Worm (Caenorhabditis elegans) whole organism, early embryonic: ENCODE results near the gene C05C10.8.

Source experiments
- B0310.2 ChIP-seq: sonication (generic microtip); optimal IDR thresholded peaks from 2 replicates; lab custom pipeline; 2016; ENCODE audit warnings: mild to moderate bottlenecking, missing genetic modification characterization, missing compliant biosample characterization
- F13C5.2 ChIP-seq: sonication (generic microtip); optimal IDR thresholded peaks from 2 replicates; lab custom pipeline; 2017; ENCODE audit warnings: mild to moderate bottlenecking, missing genetic modification characterization, inconsistent platforms, missing compliant biosample characterization
- aly-1 ChIP-seq: sonication (generic microtip); optimal IDR thresholded peaks from 2 replicates; lab custom pipeline; 2016; ENCODE audit warnings: missing genetic modification characterization, missing compliant biosample characterization
- ama-1 ChIP-seq: fragments of 150-350 bp; optimal IDR thresholded peaks from 2 replicates; lab custom pipeline; 2014
- ceh-13 ChIP-seq: fragments of 200-800 bp; sonication (Bioruptor generic); optimal IDR thresholded peaks from 2 replicates; lab custom pipeline; 2018; ENCODE audit warnings: mild to moderate bottlenecking, missing genetic modification characterization, missing compliant biosample characterization
- ceh-36 ChIP-seq: sonication (generic microtip); optimal IDR thresholded peaks from 2 replicates; lab custom pipeline; 2016; ENCODE audit warnings: missing genetic modification characterization, inconsistent platforms, missing compliant biosample characterization
- ets-7 ChIP-seq: sonication (generic microtip); optimal IDR thresholded peaks from 2 replicates; lab custom pipeline; 2016; ENCODE audit warnings: missing genotype, missing genetic modification characterization, missing compliant biosample characterization
- flt-1 ChIP-seq: fragments of 200-800 bp; sonication (Bioruptor generic); IDR thresholded peaks from 2 replicates; pipeline ENCODE4 v1.3.6; 2022; ENCODE audit warnings: missing genetic modification characterization, missing compliant biosample characterization
- hmbx-1 ChIP-seq: sonication (generic microtip); optimal IDR thresholded peaks from 2 replicates; lab custom pipeline; 2016; ENCODE audit warnings: mild to moderate bottlenecking, missing genetic modification characterization, missing compliant biosample characterization
- hmg-4 ChIP-seq: fragments of 200-800 bp; sonication (Bioruptor generic); optimal IDR thresholded peaks from 2 replicates; lab custom pipeline; 2018; ENCODE audit warnings: mild to moderate bottlenecking, missing genetic modification characterization, missing compliant biosample characterization
- hnd-1 ChIP-seq: sonication (generic microtip); optimal IDR thresholded peaks from 2 replicates; lab custom pipeline; 2016; ENCODE audit warnings: missing genetic modification characterization, missing compliant biosample characterization
- pes-1 ChIP-seq: fragments of 200-800 bp; sonication (Bioruptor generic); IDR thresholded peaks from 2 replicates; pipeline ENCODE4 v1.3.6; 2022; ENCODE audit warnings: missing genetic modification reagents, missing genetic modification characterization, missing compliant biosample characterization
- scrt-1 ChIP-seq: fragments of 200-800 bp; sonication (Bioruptor generic); IDR thresholded peaks from 2 replicates; pipeline ENCODE4 v1.3.6; 2022; ENCODE audit warnings: missing genetic modification characterization, missing compliant biosample characterization
- sea-1 ChIP-seq: fragments of 200-800 bp; sonication (Bioruptor generic); conservative IDR thresholded peaks from 2 replicates; pipeline ENCODE4 v1.3.6; 2022; ENCODE audit warnings: missing genetic modification characterization, missing compliant biosample characterization
- tbx-11 ChIP-seq: fragments of 200-800 bp; sonication (Bioruptor generic); IDR thresholded peaks from 2 replicates; pipeline ENCODE4 v1.3.6; 2022; ENCODE audit warnings: missing genetic modification characterization, missing compliant biosample characterization
- tbx-37 ChIP-seq: fragments of 200-800 bp; sonication (Bioruptor generic); conservative IDR thresholded peaks from 2 replicates; pipeline ENCODE4 v1.3.6; 2022; ENCODE audit warnings: missing genetic modification reagents, missing genetic modification characterization, missing compliant biosample characterization
- tra-4 ChIP-seq: sonication (generic microtip); optimal IDR thresholded peaks from 2 replicates; lab custom pipeline; 2017; ENCODE audit warnings: missing genetic modification characterization, missing compliant biosample characterization

Gene C05C10.8

DNA sequence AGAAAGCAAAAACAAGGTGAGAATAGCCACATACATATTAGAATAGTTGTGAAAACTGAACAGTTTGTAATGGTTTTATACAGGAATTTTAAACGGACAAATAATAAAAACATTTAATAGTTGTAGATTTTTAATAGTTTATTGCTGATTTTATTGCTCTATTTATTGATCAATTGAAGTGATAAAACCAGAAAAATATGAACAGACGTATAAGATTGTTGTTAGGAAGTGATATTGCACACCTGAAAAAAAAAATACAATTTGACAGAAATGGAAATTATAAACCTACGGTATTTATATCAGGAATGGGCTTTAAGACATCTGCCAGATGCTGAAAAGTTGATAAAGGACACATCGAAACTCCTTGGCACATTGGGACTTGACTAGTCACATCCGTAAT is at the start of gene C05C10.8:
C05C10.8 (minus strand) TSS at position 101 of the 400 bp plus-strand sequence.
- no peak for TF ChIP-seq F13C5.2 (tag; lab: Kevin White, UChicago)
- no peak for TF ChIP-seq tbx-11 (GFP tag; lab: Robert Waterston, UW)
- TF ChIP-seq scrt-1, result no peak
- no peak for TF ChIP-seq tra-4 (tag; lab: Kevin White, UChicago)
- no peak for TF ChIP-seq pes-1 (GFP tag; lab: Robert Waterston, UW)
- TF ChIP-seq ceh-13 (GFP tag; lab: Kevin White, UChicago), result no peak
- no peak for TF ChIP-seq B0310.2 (tag; lab: Kevin White, UChicago)
- no peak for TF ChIP-seq flt-1 (GFP tag; lab: Robert Waterston, UW)
- TF ChIP-seq hmbx-1 (tag; lab: Kevin White, UChicago), result no peak
- no peak for TF ChIP-seq hnd-1 (tag; lab: Kevin White, UChicago)
- no peak for TF ChIP-seq sea-1 (GFP tag; lab: Robert Waterston, UW)
- no peak for TF ChIP-seq ama-1 (lab: Kevin White, UChicago)
- TF ChIP-seq ets-7 (tag; lab: Kevin White, UChicago), result no peak
- no peak for TF ChIP-seq ceh-36 (tag; lab: Kevin White, UChicago)
- TF ChIP-seq aly-1 (tag; lab: Kevin White, UChicago), result no peak

DNA sequence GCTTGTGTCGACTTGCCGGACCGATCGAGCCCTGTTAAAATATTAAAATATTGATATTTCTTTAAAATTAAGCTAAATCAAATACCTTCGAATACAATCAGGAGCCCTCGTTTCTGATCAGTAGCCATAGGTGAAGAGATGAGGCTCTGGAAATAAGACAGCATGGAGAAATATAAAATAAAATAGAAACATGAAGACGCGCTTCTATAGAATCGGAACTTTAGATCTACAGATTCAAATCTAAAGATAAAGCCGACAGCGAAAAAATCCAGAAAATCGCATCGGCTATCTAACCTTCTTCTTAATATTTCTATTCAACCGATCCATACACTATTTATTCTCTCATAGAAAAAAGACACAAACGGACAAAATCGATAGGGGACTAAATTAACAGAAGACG is 49.1 kb upstream of the C05C10.8 start, which contains the start of gene dtmk-1:
dtmk-1 (minus strand) TSS at position 146 of the 400 bp plus-strand sequence.
- TF ChIP-seq B0310.2 (tag; lab: Kevin White, UChicago), result no peak
- TF ChIP-seq sea-1 (GFP tag; lab: Robert Waterston, UW), result no peak
- TF ChIP-seq aly-1 (tag; lab: Kevin White, UChicago), result no peak
- no peak for TF ChIP-seq tra-4 (tag; lab: Kevin White, UChicago)
- TF ChIP-seq ets-7 (tag; lab: Kevin White, UChicago), result no peak
- TF ChIP-seq ceh-13 (GFP tag; lab: Kevin White, UChicago), result no peak
- TF ChIP-seq F13C5.2 (tag; lab: Kevin White, UChicago), result no peak
- no peak for TF ChIP-seq hnd-1 (tag; lab: Kevin White, UChicago)
- no peak for TF ChIP-seq ama-1 (lab: Kevin White, UChicago)
- no peak for TF ChIP-seq tbx-11 (GFP tag; lab: Robert Waterston, UW)
- TF ChIP-seq flt-1 (GFP tag; lab: Robert Waterston, UW), result no peak
- no peak for TF ChIP-seq hmg-4 (GFP tag; lab: Kevin White, UChicago)

DNA sequence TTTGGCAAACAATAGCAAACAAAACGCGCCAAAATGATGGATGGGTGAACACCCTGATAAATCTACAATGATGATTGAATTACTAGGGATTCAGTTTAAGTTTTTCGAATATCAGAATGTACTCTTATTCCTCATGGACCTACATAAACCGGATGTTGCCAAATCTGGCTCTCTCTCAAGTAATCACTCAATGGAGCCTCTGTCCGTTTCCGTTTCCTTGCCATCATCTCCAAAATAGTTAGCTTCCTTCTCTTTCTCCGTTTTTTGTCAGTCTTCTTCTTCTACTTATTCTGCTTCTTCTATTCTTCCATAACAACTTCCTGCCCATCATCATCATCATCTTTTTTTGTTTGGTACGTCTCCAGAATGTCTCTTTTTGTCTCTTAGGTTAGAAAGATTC is 47.5 kb upstream of the C05C10.8 start:
- TF ChIP-seq ets-7 (tag; lab: Kevin White, UChicago), result no peak
- TF ChIP-seq ceh-13 (GFP tag; lab: Kevin White, UChicago), result no peak
- TF ChIP-seq tbx-11 (GFP tag; lab: Robert Waterston, UW), result no peak
- no peak for TF ChIP-seq aly-1 (tag; lab: Kevin White, UChicago)
- no peak for TF ChIP-seq ama-1 (lab: Kevin White, UChicago)
- no peak for TF ChIP-seq scrt-1
- TF ChIP-seq F13C5.2 (tag; lab: Kevin White, UChicago), result no peak
- TF ChIP-seq tra-4 (tag; lab: Kevin White, UChicago), result no peak
- no peak for TF ChIP-seq flt-1 (GFP tag; lab: Robert Waterston, UW)
- no peak for TF ChIP-seq B0310.2 (tag; lab: Kevin White, UChicago)
- no peak for TF ChIP-seq ceh-36 (tag; lab: Kevin White, UChicago)
- TF ChIP-seq hmbx-1 (tag; lab: Kevin White, UChicago), result no peak
- TF ChIP-seq hmg-4 (GFP tag; lab: Kevin White, UChicago), result no peak
- TF ChIP-seq pes-1 (GFP tag; lab: Robert Waterston, UW), result no peak
- no peak for TF ChIP-seq sea-1 (GFP tag; lab: Robert Waterston, UW)

DNA sequence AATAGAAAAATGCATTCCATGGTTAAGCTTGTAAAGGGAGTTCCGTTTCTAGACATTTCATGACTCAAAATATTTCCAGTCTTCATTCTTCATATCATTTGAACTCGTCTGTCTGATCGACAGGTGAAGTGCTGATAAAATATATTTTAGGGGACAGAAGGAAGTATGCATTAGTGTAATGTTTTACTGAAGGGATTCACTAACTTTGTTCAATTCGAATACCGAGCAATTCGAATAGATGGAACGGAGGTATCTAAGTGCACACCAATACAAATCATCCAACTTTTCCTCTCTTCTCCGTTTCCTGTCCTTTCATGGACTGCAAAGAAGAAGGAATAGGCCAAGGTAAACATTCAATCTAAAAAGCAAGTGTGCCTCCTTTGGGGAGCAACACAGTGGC is 46.0 kb upstream of the C05C10.8 start:
- no peak for TF ChIP-seq tbx-11 (GFP tag; lab: Robert Waterston, UW)
- TF ChIP-seq pes-1 (GFP tag; lab: Robert Waterston, UW), result no peak
- TF ChIP-seq sea-1 (GFP tag; lab: Robert Waterston, UW), result no peak
- TF ChIP-seq scrt-1, result no peak
- TF ChIP-seq ets-7 (tag; lab: Kevin White, UChicago), result no peak
- TF ChIP-seq hnd-1 (tag; lab: Kevin White, UChicago), result no peak
- no peak for TF ChIP-seq hmbx-1 (tag; lab: Kevin White, UChicago)
- no peak for TF ChIP-seq B0310.2 (tag; lab: Kevin White, UChicago)

DNA sequence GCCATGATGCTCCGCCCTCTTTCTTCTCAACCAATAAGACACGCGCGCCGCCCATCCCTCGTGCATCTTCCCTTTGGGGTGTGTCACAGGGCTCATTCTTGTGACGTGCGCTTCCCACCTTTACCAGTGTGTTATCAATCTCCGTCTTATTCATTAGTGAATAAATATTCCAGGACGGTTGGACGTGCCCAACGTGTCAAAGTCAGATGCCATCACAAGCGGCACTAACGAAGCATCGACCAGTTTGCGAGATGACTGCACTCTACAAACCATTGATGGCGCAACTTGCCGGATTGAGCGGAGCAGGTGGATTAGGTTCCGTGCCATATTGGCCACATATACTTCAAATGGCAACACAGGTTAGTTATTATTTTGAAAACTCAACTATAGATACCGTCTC is 42.3 kb upstream of the C05C10.8 start:
- TF ChIP-seq tra-4 (tag; lab: Kevin White, UChicago) (no peak), flt-1 (GFP tag; lab: Robert Waterston, UW) (no peak), aly-1 (tag; lab: Kevin White, UChicago) (no peak), ama-1 (lab: Kevin White, UChicago) (no peak), pes-1 (GFP tag; lab: Robert Waterston, UW) (no peak), ets-7 (tag; lab: Kevin White, UChicago) (no peak), sea-1 (GFP tag; lab: Robert Waterston, UW) (no peak), scrt-1 (no peak), ceh-36 (tag; lab: Kevin White, UChicago) (no peak), tbx-37 (GFP tag; lab: Robert Waterston, UW) (no peak), tbx-11 (GFP tag; lab: Robert Waterston, UW) (no peak), ceh-13 (GFP tag; lab: Kevin White, UChicago) (no peak), hnd-1 (tag; lab: Kevin White, UChicago) (no peak), hmbx-1 (tag; lab: Kevin White, UChicago) (no peak), hmg-4 (GFP tag; lab: Kevin White, UChicago) (no peak), F13C5.2 (tag; lab: Kevin White, UChicago) (no peak)

DNA sequence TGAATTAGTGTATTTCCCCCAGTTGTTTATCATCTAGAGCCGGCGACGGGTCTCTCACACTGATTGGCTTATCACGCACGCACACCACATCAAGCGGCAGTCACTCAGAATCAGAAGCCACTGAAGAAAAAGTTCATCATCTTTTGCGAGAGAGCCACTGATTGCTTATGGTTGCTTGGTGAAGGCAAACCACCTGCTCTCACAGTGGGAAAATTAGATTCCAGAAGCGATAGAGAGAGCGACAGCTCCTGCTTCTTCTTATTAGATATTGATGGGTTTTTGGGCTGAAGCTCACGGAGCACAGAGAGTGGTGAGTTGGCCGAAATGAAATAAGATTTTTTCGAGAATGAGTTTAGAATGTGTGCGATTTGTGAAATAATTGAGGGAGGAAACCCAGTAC is 38.3 kb upstream of the C05C10.8 start:
- TF ChIP-seq ama-1 (lab: Kevin White, UChicago) (no peak), hnd-1 (tag; lab: Kevin White, UChicago) (no peak), pes-1 (GFP tag; lab: Robert Waterston, UW) (no peak), hmg-4 (GFP tag; lab: Kevin White, UChicago) (no peak), ceh-13 (GFP tag; lab: Kevin White, UChicago) (no peak), aly-1 (tag; lab: Kevin White, UChicago) (no peak), ets-7 (tag; lab: Kevin White, UChicago) (no peak), hmbx-1 (tag; lab: Kevin White, UChicago) (no peak)
